Fruit fly (Drosophila melanogaster): ENCODE measurements around the gene CG17134.
A peak's percentile ranks its signal among the peaks of the same experiment; 100 is the strongest.

CG17134 gene

dm6 chr2L:10845564-10845963, 25.1 kb downstream of the CG17134 start, which contains the start of the genes CG17139 and CG17140:
Gene CG17139, minus strand, starts transcription at chr2L:10845664.
Gene CG17140, minus strand, starts transcription at chr2L:10845664.
- TF ChIP-seq noc (tag; optimal IDR thresholded peaks at IDR 0.05) = no peak

DNA sequence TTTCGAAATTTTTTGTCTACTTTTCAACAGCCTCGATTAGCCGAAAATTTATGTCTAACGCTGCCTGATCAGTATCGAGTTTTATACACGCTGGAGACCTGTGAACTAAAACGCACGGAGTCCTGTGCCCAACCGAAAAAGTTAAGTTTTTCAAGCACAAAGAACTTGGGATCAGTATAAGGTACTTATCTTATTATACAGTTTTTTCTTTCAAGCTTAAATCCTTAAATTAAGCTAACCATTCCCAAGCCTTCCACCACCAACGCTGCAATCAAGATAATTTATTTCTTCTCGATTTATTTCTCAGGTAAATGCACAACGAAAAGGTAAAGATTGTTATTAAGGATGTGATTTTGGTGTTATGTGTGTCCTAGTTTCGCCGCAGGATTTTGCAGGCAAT, 26.4 kb downstream of the CG17134 start, which contains the start of gene Porin2:
Porin2 (minus strand) TSS at position 101 of the 400 bp plus-strand sequence.
- no peak for TF ChIP-seq noc (tag; optimal IDR thresholded peaks at IDR 0.05)

dm6 chr2L:10849511-10850191, 29.1 kb downstream of the CG17134 start, which contains the start of gene SmydA-3:
Gene SmydA-3, plus strand, starts transcription at chr2L:10850141.
- TF ChIP-seq noc (tag; optimal IDR thresholded peaks at IDR 0.05) = no peak

dm6 chr2L:10850320-10850990, 29.9 kb downstream of the CG17134 start, which contains the start of gene porin:
Gene porin, minus strand, starts transcription at chr2L:10850848.
- TF ChIP-seq noc (tag; optimal IDR thresholded peaks at IDR 0.05) = peak; percentile 25

DNA sequence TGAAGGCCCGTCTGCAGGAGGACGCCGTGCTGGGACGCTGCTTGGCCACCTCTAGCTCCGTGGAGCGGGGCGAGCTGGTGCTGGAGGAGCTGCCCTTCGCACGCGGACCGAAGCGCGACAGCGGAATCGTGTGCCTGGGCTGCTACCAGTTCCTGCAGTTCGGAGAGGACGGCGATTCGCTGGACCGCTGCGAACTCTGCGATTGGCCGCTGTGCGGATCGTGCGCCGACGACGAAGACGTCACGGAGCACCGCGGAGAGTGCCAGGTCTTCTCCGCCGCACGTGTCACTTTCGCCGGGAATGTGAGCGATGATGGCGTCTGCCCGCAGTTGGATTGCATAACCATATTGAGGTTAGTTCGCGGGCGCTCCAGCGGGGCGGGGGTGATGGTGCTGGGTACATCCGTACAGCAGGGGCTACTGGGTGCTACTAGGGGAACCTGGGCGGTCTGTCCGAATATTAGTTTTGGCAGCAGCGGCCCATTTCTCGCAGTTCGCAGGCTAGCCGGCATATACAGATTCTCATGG, 30.9 kb downstream of the CG17134 start:
- no peak for TF ChIP-seq noc (tag; optimal IDR thresholded peaks at IDR 0.05)

DNA sequence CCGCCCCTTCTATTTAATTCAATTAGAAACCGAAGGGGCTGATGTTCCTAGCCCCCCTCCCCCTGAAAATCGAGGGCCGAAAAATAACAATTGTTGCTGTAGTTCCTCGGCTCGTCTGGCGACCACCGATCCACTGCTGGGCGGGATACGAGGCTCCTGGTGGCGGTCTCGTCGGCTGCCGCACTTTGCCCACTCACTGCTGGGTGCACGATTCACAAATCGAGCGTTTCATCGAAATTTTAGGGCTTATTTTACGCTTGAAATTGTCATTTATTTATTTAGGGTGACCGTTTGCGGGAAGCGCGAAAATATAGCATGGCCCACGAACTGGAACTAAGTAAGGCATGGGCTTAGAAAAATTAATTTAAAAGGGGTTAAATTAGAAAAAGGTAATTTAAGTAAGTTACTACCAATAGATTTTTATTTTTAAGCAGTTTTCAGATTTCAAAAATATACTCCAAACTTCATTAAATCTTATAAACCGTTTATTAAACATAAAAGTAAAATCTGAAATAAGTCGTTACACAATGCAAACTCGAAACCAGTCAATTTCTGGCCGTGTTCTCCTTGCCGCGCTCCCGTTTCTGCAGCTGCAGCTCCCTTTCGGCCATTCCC, 35.9 kb downstream of the CG17134 start, which contains the start of gene Dnz1:
Dnz1 (minus strand) TSS at position 317 of the 615 bp plus-strand sequence.
- peak; percentile 4 for TF ChIP-seq noc (tag; optimal IDR thresholded peaks at IDR 0.05)

DNA sequence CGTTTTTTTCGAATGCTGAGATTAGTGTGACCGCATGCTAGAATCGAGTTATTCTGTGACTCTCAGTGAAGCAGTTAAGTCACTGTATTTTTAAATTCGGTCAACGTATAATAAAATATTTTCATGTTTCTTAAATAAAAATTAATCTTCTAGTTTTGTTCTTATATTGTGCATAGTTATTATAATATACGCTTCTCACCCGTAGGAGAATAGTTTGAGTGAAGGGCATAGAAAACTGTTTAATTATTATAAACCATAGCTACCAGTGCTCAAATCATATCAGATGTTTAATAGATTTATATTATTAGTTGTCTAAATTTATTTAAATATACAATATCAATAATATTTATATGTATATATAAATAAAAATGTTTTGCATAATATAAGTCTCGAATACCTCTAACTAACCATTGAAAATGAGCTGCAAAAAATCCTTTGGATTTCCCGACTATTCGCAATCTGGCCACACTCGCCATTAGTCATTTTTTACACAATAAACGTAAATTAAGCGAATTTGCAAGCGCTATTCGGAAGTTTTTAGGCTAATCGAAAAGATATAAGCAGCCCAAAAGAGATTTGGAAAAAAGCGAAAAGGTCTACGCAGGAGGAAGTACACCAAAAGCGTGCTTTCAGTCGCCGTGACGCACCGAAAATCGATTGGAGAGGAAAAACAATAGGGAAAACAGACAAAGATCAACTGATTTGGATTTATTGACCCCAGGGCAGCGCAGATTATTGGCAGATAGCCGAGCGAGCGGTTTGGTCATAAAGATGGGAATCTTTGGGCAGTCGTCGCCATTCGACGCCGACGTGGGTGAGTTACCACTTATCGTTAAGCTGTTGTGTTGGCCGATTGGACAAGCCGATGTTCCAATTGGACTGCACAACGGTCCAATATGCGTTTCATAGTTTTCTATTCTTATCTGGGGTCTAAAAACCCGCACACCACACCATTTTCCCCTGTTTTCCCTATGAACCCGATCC, 37.9 kb downstream of the CG17134 start, which contains the start of the genes aurB and Stam:
aurB (minus strand) TSS at position 31 of the 984 bp plus-strand sequence.
Stam (plus strand) TSS at position 473 of the 984 bp plus-strand sequence.
- TF ChIP-seq noc (tag; optimal IDR thresholded peaks at IDR 0.05) = no peak

- TF ChIP-seq noc (tag; optimal IDR thresholded peaks at IDR 0.05) = no peak
Observed at dm6 chr2L:10869867-10870266, 49.4 kb downstream of the CG17134 start, which contains the start of gene CG12517. Gene CG12517, plus strand, starts transcription at chr2L:10870167.
